Worm (Caenorhabditis elegans): ENCODE results near the gene srw-91.

The srw-91 gene

ce11 chrV:1643886-1644285 lies 36.8 kb downstream of the srw-91 start, which contains the start of gene alh-2:
Gene alh-2, plus strand, starts transcription at chrV:1644169.
- TF ChIP-seq tra-4 (tag; optimal IDR thresholded peaks at IDR 0.05): no peak
- TF ChIP-seq hmbx-1 (tag; optimal IDR thresholded peaks at IDR 0.05): no peak
- TF ChIP-seq sea-1 (GFP tag; conservative IDR thresholded peaks at IDR 0.05): no peak
- no peak for TF ChIP-seq pes-1 (GFP tag; IDR thresholded peaks at IDR 0.05)
- TF ChIP-seq tbx-11 (GFP tag; IDR thresholded peaks at IDR 0.05): no peak
- TF ChIP-seq hmg-4 (GFP tag; optimal IDR thresholded peaks at IDR 0.05): no peak

DNA sequence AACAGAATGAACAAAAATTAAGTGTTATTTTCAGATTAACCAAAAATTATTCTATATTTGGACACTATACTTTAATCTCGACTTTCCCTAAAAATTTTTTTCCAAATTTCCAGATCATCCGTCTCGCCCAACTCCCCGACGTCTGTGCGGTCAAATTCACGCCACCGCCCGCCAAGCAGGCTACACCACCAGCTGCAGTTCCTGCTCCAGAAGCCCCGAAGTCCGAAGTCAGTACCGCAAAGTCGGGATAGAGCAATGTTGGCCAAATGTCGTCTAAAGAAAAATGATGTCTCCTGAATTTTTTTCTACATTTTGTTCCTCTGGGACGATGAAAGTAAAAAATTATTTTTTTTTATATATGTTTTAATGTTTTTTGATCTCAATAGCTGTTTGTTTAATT lies 37.9 kb downstream of the srw-91 start:
- no peak for TF ChIP-seq sea-1 (GFP tag; conservative IDR thresholded peaks at IDR 0.05)
- no peak for TF ChIP-seq hnd-1 (tag; optimal IDR thresholded peaks at IDR 0.05)
- TF ChIP-seq tbx-37 (GFP tag; conservative IDR thresholded peaks at IDR 0.05): no peak
- TF ChIP-seq tbx-11 (GFP tag; IDR thresholded peaks at IDR 0.05): no peak
- no peak for TF ChIP-seq hmbx-1 (tag; optimal IDR thresholded peaks at IDR 0.05)
- no peak for TF ChIP-seq pes-1 (GFP tag; IDR thresholded peaks at IDR 0.05)
- no peak for TF ChIP-seq F13C5.2 (tag; optimal IDR thresholded peaks at IDR 0.05)
- no peak for TF ChIP-seq aly-1 (tag; optimal IDR thresholded peaks at IDR 0.05)
- TF ChIP-seq scrt-1 (GFP tag; IDR thresholded peaks at IDR 0.05): no peak
- TF ChIP-seq B0310.2 (tag; optimal IDR thresholded peaks at IDR 0.05): no peak
- no peak for TF ChIP-seq hmg-4 (GFP tag; optimal IDR thresholded peaks at IDR 0.05)
- no peak for TF ChIP-seq ceh-36 (tag; optimal IDR thresholded peaks at IDR 0.05)
- no peak for TF ChIP-seq tra-4 (tag; optimal IDR thresholded peaks at IDR 0.05)

DNA sequence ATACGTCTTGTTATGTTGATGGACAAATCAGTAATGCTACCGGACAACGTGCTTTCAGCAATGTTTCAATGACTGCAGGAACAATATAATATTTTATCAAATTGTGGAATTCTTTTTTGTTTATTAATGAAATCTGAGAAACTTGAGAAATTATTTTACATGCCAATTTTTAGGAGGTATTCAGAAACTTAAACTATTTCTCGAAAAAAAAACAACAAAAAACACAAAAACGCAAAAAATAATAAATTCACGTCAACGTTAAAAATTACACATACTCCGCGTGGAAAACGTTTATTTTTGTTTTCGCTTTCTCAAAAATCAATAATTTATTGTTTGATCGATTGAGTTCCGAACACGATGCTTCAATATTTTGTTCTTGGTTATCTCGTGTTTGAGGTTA lies 38.5 kb downstream of the srw-91 start, which contains the start of gene Y46H3D.1:
TSS of gene Y46H3D.1 (plus strand) at position 301 of the 400 bp plus-strand sequence.
- TF ChIP-seq ama-1 (optimal IDR thresholded peaks at IDR 0.05) (no peak), ets-7 (tag; optimal IDR thresholded peaks at IDR 0.05) (no peak), aly-1 (tag; optimal IDR thresholded peaks at IDR 0.05) (no peak)

DNA sequence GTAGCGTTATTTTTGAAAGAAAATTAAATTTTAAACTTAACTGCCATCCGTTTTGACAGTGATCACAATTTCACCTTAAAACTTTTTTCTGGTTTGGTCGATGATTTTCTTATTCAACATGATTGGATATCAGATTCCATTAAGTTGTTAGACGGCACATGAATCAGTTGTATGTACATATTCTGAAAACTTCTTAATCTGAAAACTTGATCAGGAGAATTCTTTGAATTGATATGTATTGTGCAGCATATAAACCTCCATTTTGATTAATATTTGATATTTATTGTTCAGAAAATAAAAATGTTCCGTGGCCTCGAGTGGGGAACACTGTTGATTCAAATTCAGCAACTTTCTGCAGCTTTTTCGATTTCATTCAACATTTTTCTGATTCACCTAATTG lies 40.7 kb downstream of the srw-91 start, which contains the start of gene str-221:
TSS of gene str-221 (plus strand) at position 301 of the 400 bp plus-strand sequence.
- no peak for TF ChIP-seq hnd-1 (tag; optimal IDR thresholded peaks at IDR 0.05)
- TF ChIP-seq F13C5.2 (tag; optimal IDR thresholded peaks at IDR 0.05): no peak
- TF ChIP-seq tbx-11 (GFP tag; IDR thresholded peaks at IDR 0.05): no peak
- no peak for TF ChIP-seq pes-1 (GFP tag; IDR thresholded peaks at IDR 0.05)
- no peak for TF ChIP-seq aly-1 (tag; optimal IDR thresholded peaks at IDR 0.05)

DNA sequence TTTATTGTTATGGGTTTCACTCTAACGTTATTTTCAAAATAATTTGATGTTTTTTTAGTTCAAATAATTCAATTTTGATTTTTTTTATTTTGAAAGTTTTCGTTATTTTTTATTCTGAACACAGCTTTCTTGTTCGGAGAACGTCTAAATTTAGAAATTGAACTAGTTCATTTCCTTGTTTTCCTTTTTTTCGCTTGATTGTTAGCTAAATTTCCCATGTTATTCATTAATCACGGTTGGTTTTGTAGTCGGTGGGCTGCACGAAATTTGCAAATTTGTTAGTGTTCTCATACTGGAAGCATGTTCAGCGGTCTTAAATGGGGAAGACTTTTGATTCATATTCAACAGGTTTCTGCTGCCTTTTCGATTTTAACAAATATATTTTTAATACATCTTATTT lies 44.8 kb downstream of the srw-91 start, which contains the start of gene str-222:
TSS of gene str-222 (plus strand) at position 301 of the 400 bp plus-strand sequence.
- TF ChIP-seq hnd-1 (tag; optimal IDR thresholded peaks at IDR 0.05): no peak
- TF ChIP-seq tbx-37 (GFP tag; conservative IDR thresholded peaks at IDR 0.05): no peak
- no peak for TF ChIP-seq hmg-4 (GFP tag; optimal IDR thresholded peaks at IDR 0.05)
- TF ChIP-seq tra-4 (tag; optimal IDR thresholded peaks at IDR 0.05): no peak
- TF ChIP-seq hmbx-1 (tag; optimal IDR thresholded peaks at IDR 0.05): no peak
- no peak for TF ChIP-seq flt-1 (GFP tag; IDR thresholded peaks at IDR 0.05)
- TF ChIP-seq F13C5.2 (tag; optimal IDR thresholded peaks at IDR 0.05): no peak
- no peak for TF ChIP-seq tbx-11 (GFP tag; IDR thresholded peaks at IDR 0.05)
- no peak for TF ChIP-seq aly-1 (tag; optimal IDR thresholded peaks at IDR 0.05)
- TF ChIP-seq pes-1 (GFP tag; IDR thresholded peaks at IDR 0.05): no peak
- TF ChIP-seq sea-1 (GFP tag; conservative IDR thresholded peaks at IDR 0.05): no peak
- no peak for TF ChIP-seq ceh-13 (GFP tag; optimal IDR thresholded peaks at IDR 0.05)
- TF ChIP-seq ets-7 (tag; optimal IDR thresholded peaks at IDR 0.05): no peak
- no peak for TF ChIP-seq B0310.2 (tag; optimal IDR thresholded peaks at IDR 0.05)
- TF ChIP-seq scrt-1 (GFP tag; IDR thresholded peaks at IDR 0.05): no peak
- TF ChIP-seq ceh-36 (tag; optimal IDR thresholded peaks at IDR 0.05): no peak
- TF ChIP-seq ama-1 (optimal IDR thresholded peaks at IDR 0.05): no peak

ce11 chrV:1631717-1632116 lies 49.0 kb downstream of the srw-91 start, which contains the start of gene irld-17:
Gene irld-17, plus strand, starts transcription at chrV:1632017.
- no peak for TF ChIP-seq pes-1 (GFP tag; IDR thresholded peaks at IDR 0.05)
- TF ChIP-seq hmbx-1 (tag; optimal IDR thresholded peaks at IDR 0.05): no peak
- no peak for TF ChIP-seq ceh-36 (tag; optimal IDR thresholded peaks at IDR 0.05)
- TF ChIP-seq ets-7 (tag; optimal IDR thresholded peaks at IDR 0.05): no peak
- no peak for TF ChIP-seq ceh-13 (GFP tag; optimal IDR thresholded peaks at IDR 0.05)
- no peak for TF ChIP-seq F13C5.2 (tag; optimal IDR thresholded peaks at IDR 0.05)
- no peak for TF ChIP-seq tbx-11 (GFP tag; IDR thresholded peaks at IDR 0.05)
- TF ChIP-seq B0310.2 (tag; optimal IDR thresholded peaks at IDR 0.05): no peak
- TF ChIP-seq flt-1 (GFP tag; IDR thresholded peaks at IDR 0.05): no peak
- no peak for TF ChIP-seq aly-1 (tag; optimal IDR thresholded peaks at IDR 0.05)
- no peak for TF ChIP-seq sea-1 (GFP tag; conservative IDR thresholded peaks at IDR 0.05)
- no peak for TF ChIP-seq ama-1 (optimal IDR thresholded peaks at IDR 0.05)
- TF ChIP-seq tbx-37 (GFP tag; conservative IDR thresholded peaks at IDR 0.05): no peak
- no peak for TF ChIP-seq hmg-4 (GFP tag; optimal IDR thresholded peaks at IDR 0.05)
- no peak for TF ChIP-seq hnd-1 (tag; optimal IDR thresholded peaks at IDR 0.05)
- TF ChIP-seq tra-4 (tag; optimal IDR thresholded peaks at IDR 0.05): no peak
- TF ChIP-seq scrt-1 (GFP tag; IDR thresholded peaks at IDR 0.05): no peak

DNA sequence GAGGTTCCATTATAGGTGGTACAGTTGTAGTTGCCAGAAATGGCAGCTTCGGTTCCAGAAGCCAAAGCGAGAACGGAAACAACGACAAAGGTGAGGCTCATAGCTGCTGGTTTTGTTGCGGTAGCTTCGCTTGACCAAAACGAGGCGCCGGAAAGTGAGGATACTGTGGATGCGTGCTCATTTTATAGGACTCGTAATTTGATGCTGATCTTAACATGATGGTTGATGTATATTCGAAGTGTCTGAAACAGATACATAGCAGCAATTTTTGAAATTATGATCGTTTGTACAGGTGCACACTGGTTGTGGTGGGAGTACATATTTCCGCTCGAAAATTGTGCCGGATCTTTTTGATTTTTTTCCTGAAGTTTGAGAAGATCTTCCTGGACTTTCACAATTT lies 49.5 kb downstream of the srw-91 start, which contains the start of gene Y46H3D.8:
TSS of gene Y46H3D.8 (minus strand) at position 101 of the 400 bp plus-strand sequence.
- TF ChIP-seq ets-7 (tag; optimal IDR thresholded peaks at IDR 0.05) (no peak), ceh-13 (GFP tag; optimal IDR thresholded peaks at IDR 0.05) (no peak), F13C5.2 (tag; optimal IDR thresholded peaks at IDR 0.05) (no peak), B0310.2 (tag; optimal IDR thresholded peaks at IDR 0.05) (no peak)

- TF ChIP-seq hnd-1 (tag; optimal IDR thresholded peaks at IDR 0.05) (no peak), hmbx-1 (tag; optimal IDR thresholded peaks at IDR 0.05) (no peak), ets-7 (tag; optimal IDR thresholded peaks at IDR 0.05) (no peak), tbx-11 (GFP tag; IDR thresholded peaks at IDR 0.05) (no peak), flt-1 (GFP tag; IDR thresholded peaks at IDR 0.05) (no peak), ama-1 (optimal IDR thresholded peaks at IDR 0.05) (no peak), ceh-36 (tag; optimal IDR thresholded peaks at IDR 0.05) (no peak), tra-4 (tag; optimal IDR thresholded peaks at IDR 0.05) (no peak)
Observed at ce11 chrV:1629329-1629728, 51.3 kb downstream of the srw-91 start, which contains the start of gene nhr-238. Gene nhr-238, minus strand, starts transcription at chrV:1629432.
